Worm (Caenorhabditis elegans) whole organism, late embryonic: ENCODE data around the gene R02D5.7.

Experiments used
- C38D4.7 ChIP-seq: fragments of 200-800 bp; sonication (Bioruptor generic); optimal IDR thresholded peaks from 2 replicates; lab custom pipeline; 2018; ENCODE audit warnings: mild to moderate bottlenecking, missing genetic modification characterization, moderate library complexity, missing compliant biosample characterization
- F13H6.1 ChIP-seq: sonication (generic microtip); optimal IDR thresholded peaks from 2 replicates; lab custom pipeline; 2016; ENCODE audit warnings: missing genetic modification characterization, missing compliant biosample characterization
- K02D7.2 ChIP-seq: sonication (generic microtip); optimal IDR thresholded peaks from 2 replicates; lab custom pipeline; 2017; ENCODE audit warnings: mild to moderate bottlenecking, missing genetic modification characterization, missing compliant biosample characterization
- K09A11.1 ChIP-seq: sonication (generic microtip); optimal IDR thresholded peaks from 2 replicates; lab custom pipeline; 2017; ENCODE audit warnings: antibody characterized with exemption, mild to moderate bottlenecking, missing genetic modification characterization, missing compliant biosample characterization; ENCODE audit not compliant: insufficient read depth
- T23F11.4 ChIP-seq: fragments of 200-800 bp; sonication (Bioruptor generic); optimal IDR thresholded peaks from 2 replicates; lab custom pipeline; 2018; ENCODE audit warnings: mild to moderate bottlenecking, missing genetic modification characterization, missing compliant biosample characterization
- ahr-1 ChIP-seq: sonication (generic microtip); optimal IDR thresholded peaks from 2 replicates; lab custom pipeline; 2016; ENCODE audit warnings: missing genetic modification characterization, missing compliant biosample characterization
- ama-1 ChIP-seq: fragments of 150-350 bp; optimal IDR thresholded peaks from 2 replicates; lab custom pipeline; 2014
- ceh-18 ChIP-seq: sonication (generic microtip); optimal IDR thresholded peaks from 2 replicates; lab custom pipeline; 2016; ENCODE audit warnings: missing genetic modification characterization, missing compliant biosample characterization
- ceh-19 ChIP-seq: fragments of 200-800 bp; sonication (Bioruptor generic); optimal IDR thresholded peaks from 2 replicates; lab custom pipeline; 2018; ENCODE audit warnings: mild to moderate bottlenecking, missing genetic modification characterization, missing compliant biosample characterization
- ceh-24 ChIP-seq: sonication (generic microtip); optimal IDR thresholded peaks from 2 replicates; lab custom pipeline; 2016; ENCODE audit warnings: mild to moderate bottlenecking, missing genetic modification characterization, missing compliant biosample characterization
- ceh-34 ChIP-seq: sonication (generic microtip); optimal IDR thresholded peaks from 2 replicates; lab custom pipeline; 2016; ENCODE audit warnings: mild to moderate bottlenecking, missing genetic modification characterization, missing compliant biosample characterization
- ceh-48 ChIP-seq: sonication (generic microtip); optimal IDR thresholded peaks from 2 replicates; lab custom pipeline; 2016; ENCODE audit warnings: missing genetic modification characterization, inconsistent platforms, missing compliant biosample characterization
- che-1 ChIP-seq: sonication (generic microtip); optimal IDR thresholded peaks from 2 replicates; lab custom pipeline; 2016; ENCODE audit warnings: mild to moderate bottlenecking, missing genetic modification characterization, missing compliant biosample characterization
- dmd-4 ChIP-seq: sonication (generic microtip); optimal IDR thresholded peaks from 2 replicates; lab custom pipeline; 2016; ENCODE audit warnings: borderline replicate concordance, missing genetic modification characterization, missing compliant biosample characterization
- elt-2 ChIP-seq: sonication (generic microtip); optimal IDR thresholded peaks from 2 replicates; lab custom pipeline; 2016; ENCODE audit warnings: missing genetic modification reagents, missing genetic modification characterization, missing compliant biosample characterization
- elt-4 ChIP-seq: sonication (generic microtip); optimal IDR thresholded peaks from 2 replicates; lab custom pipeline; 2016; ENCODE audit warnings: missing genetic modification characterization, missing compliant biosample characterization
- eyg-1 ChIP-seq: sonication (generic microtip); optimal IDR thresholded peaks from 2 replicates; lab custom pipeline; 2016; ENCODE audit warnings: missing genotype, missing genetic modification characterization, missing compliant biosample characterization
- fax-1 ChIP-seq: sonication (generic microtip); optimal IDR thresholded peaks from 2 replicates; lab custom pipeline; 2016; ENCODE audit warnings: missing genotype, missing genetic modification characterization, missing compliant biosample characterization
- gmeb-2 ChIP-seq: sonication (generic microtip); optimal IDR thresholded peaks from 2 replicates; lab custom pipeline; 2016; ENCODE audit warnings: missing genetic modification characterization, inconsistent platforms, missing compliant biosample characterization
- hlh-13 ChIP-seq: fragments of 200-800 bp; sonication (Bioruptor generic); optimal IDR thresholded peaks from 2 replicates; lab custom pipeline; 2018; ENCODE audit warnings: mild to moderate bottlenecking, missing genetic modification characterization, missing compliant biosample characterization
- hlh-6 ChIP-seq: sonication (generic microtip); optimal IDR thresholded peaks from 2 replicates; lab custom pipeline; 2016; ENCODE audit warnings: missing genotype, missing genetic modification characterization, missing compliant biosample characterization
- hlh-8 ChIP-seq: sonication (generic microtip); optimal IDR thresholded peaks from 2 replicates; lab custom pipeline; 2016; ENCODE audit warnings: missing genotype, missing genetic modification characterization, missing compliant biosample characterization
- lin-11 ChIP-seq: fragments of 200-800 bp; sonication (Bioruptor generic); optimal IDR thresholded peaks from 2 replicates; lab custom pipeline; 2018; ENCODE audit warnings: mild to moderate bottlenecking, missing genetic modification characterization, missing compliant biosample characterization
- nfya-1 ChIP-seq: sonication (generic microtip); optimal IDR thresholded peaks from 2 replicates; lab custom pipeline; 2017; ENCODE audit warnings: missing genetic modification characterization, mild to moderate bottlenecking, missing compliant biosample characterization, antibody characterized with exemption, moderate library complexity
- nhr-232 ChIP-seq: sonication (generic microtip); optimal IDR thresholded peaks from 2 replicates; lab custom pipeline; 2016; ENCODE audit warnings: missing genetic modification characterization, missing compliant biosample characterization
- npax-4 ChIP-seq: sonication (generic microtip); optimal IDR thresholded peaks from 2 replicates; lab custom pipeline; 2016; ENCODE audit warnings: missing genetic modification characterization, missing compliant biosample characterization
- pag-3 ChIP-seq: sonication (generic microtip); optimal IDR thresholded peaks from 2 replicates; lab custom pipeline; 2016; ENCODE audit warnings: missing compliant biosample characterization, missing genetic modification characterization, borderline replicate concordance
- pat-9 ChIP-seq: fragments of 200-800 bp; sonication (Bioruptor generic); optimal IDR thresholded peaks from 2 replicates; lab custom pipeline; 2018; ENCODE audit warnings: mild to moderate bottlenecking, missing genetic modification characterization, moderate library complexity, missing compliant biosample characterization
- pha-2 ChIP-seq: sonication (generic microtip); optimal IDR thresholded peaks from 2 replicates; lab custom pipeline; 2017; ENCODE audit warnings: mild to moderate bottlenecking, missing genetic modification characterization, missing compliant biosample characterization
- ref-2 ChIP-seq: sonication (generic microtip); optimal IDR thresholded peaks from 2 replicates; lab custom pipeline; 2016; ENCODE audit warnings: missing genetic modification characterization, missing compliant biosample characterization
- sox-4 ChIP-seq: sonication (generic microtip); optimal IDR thresholded peaks from 2 replicates; lab custom pipeline; 2017; ENCODE audit warnings: mild to moderate bottlenecking, missing genetic modification characterization, inconsistent platforms, missing compliant biosample characterization
- tbx-2 ChIP-seq: sonication (generic microtip); optimal IDR thresholded peaks from 2 replicates; lab custom pipeline; 2016; ENCODE audit warnings: missing genetic modification characterization, missing compliant biosample characterization
- tbx-7 ChIP-seq: sonication (generic microtip); optimal IDR thresholded peaks from 2 replicates; lab custom pipeline; 2016; ENCODE audit warnings: missing genotype, missing genetic modification characterization, missing compliant biosample characterization
- ttx-3 ChIP-seq: sonication (generic microtip); optimal IDR thresholded peaks from 2 replicates; lab custom pipeline; 2016; ENCODE audit warnings: missing genetic modification reagents, missing genetic modification characterization, missing compliant biosample characterization
- unc-42 ChIP-seq: sonication (generic microtip); optimal IDR thresholded peaks from 2 replicates; lab custom pipeline; 2016; ENCODE audit warnings: missing genotype, missing genetic modification characterization, missing compliant biosample characterization
- zip-5 ChIP-seq: sonication (generic microtip); optimal IDR thresholded peaks from 2 replicates; lab custom pipeline; 2016; ENCODE audit warnings: missing genetic modification characterization, missing compliant biosample characterization
- ztf-16 ChIP-seq: sonication (generic microtip); optimal IDR thresholded peaks from 2 replicates; lab custom pipeline; 2017; ENCODE audit warnings: missing genetic modification characterization, missing compliant biosample characterization

Gene R02D5.7

ce11 chrV:14484582-14484981 is 3.3 kb upstream of the R02D5.7 start, which contains the start of gene R02D5.4:
Gene R02D5.4, minus strand, starts transcription at chrV:14484682.
- TF ChIP-seq ama-1 = no peak
- no peak for TF ChIP-seq elt-4 (tag; lab: Kevin White, UChicago)
- TF ChIP-seq nfya-1 = no peak
- TF ChIP-seq ceh-34 (tag; lab: Kevin White, UChicago) = no peak
- no peak for TF ChIP-seq lin-11
- no peak for TF ChIP-seq npax-4 (tag; lab: Kevin White, UChicago)
- no peak for TF ChIP-seq hlh-13 (GFP tag; lab: Kevin White, UChicago)
- TF ChIP-seq hlh-6 (tag; lab: Kevin White, UChicago) = no peak
- no peak for TF ChIP-seq ttx-3 (tag; lab: Kevin White, UChicago)

DNA sequence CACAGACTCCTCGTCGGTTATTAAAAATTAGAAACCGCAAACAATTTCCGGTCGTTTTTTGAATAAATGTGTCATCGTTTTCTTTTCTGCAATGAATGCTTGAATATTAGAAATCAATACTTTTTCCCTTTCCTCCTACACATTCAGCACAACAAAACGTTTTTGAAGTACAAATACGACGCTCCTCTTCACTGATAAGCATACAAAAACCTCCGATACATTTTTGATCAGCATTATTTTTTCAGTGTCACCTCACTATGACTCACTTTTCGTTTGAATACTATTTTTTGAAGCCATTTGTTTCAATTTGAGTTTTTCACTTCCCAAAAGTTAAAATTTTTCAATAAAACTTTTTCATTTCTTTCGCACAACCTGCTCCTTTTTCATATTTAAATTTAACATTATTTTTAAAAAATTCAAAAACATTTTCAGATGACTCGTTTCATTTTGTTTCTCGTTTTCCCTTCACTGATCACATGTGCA is 1.5 kb upstream of the R02D5.7 start, which contains the start of gene R02D5.3:
Gene R02D5.3, plus strand, starts transcription at position 433 of the 483 bp plus-strand sequence.
- TF ChIP-seq hlh-8 (tag; lab: Kevin White, UChicago) (no peak), ztf-16 (tag; lab: Kevin White, UChicago) (no peak), pat-9 (tag; lab: Kevin White, UChicago) (no peak), eyg-1 (tag; lab: Kevin White, UChicago) (no peak), sox-4 (tag; lab: Kevin White, UChicago) (no peak), tbx-2 (no peak), dmd-4 (tag; lab: Kevin White, UChicago) (no peak)

DNA sequence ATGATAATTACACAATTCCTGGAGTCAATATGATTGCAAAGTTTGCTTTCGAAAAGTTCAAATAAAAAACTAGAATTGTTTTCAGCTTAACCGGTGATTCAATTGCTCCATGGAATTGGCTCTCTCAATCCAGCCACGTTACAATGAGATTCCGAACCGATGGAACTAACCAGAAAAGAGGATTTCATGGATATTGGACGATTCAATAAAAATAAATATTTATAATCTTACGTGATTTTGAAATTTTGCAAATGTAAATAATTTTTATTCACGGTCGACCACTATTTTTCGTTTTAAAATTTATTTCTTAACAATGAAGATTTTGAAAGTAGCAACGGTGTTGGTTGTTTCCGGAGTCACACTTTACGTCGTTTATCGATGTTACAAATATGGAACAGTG is 686 bp upstream of the R02D5.7 start, which contains the start of gene R02D5.10:
Gene R02D5.10, plus strand, starts transcription at position 301 of the 400 bp plus-strand sequence.
- TF ChIP-seq ceh-19 (GFP tag; lab: Kevin White, UChicago) (no peak), pha-2 (tag; lab: Kevin White, UChicago) (no peak), K02D7.2 (no peak), eyg-1 (tag; lab: Kevin White, UChicago) (no peak), zip-5 (tag; lab: Kevin White, UChicago) (no peak), fax-1 (tag; lab: Kevin White, UChicago) (no peak), ahr-1 (tag; lab: Kevin White, UChicago) (no peak), T23F11.4 (GFP tag; lab: Kevin White, UChicago) (no peak)

ce11 chrV:14480533-14480932 is 768 bp downstream of the R02D5.7 start:
- TF ChIP-seq che-1 (tag; lab: Kevin White, UChicago) (no peak), elt-2 (tag; lab: Kevin White, UChicago) (no peak), nhr-232 (tag; lab: Kevin White, UChicago) (no peak), K09A11.1 (tag; lab: Kevin White, UChicago) (no peak), ceh-48 (tag; lab: Kevin White, UChicago) (no peak), hlh-13 (GFP tag; lab: Kevin White, UChicago) (no peak), dmd-4 (tag; lab: Kevin White, UChicago) (no peak), C38D4.7 (no peak), tbx-2 (no peak), ceh-18 (no peak), ttx-3 (tag; lab: Kevin White, UChicago) (no peak), pag-3 (tag; lab: Kevin White, UChicago) (no peak)

ce11 chrV:14478979-14479378 is 2.3 kb downstream of the R02D5.7 start, which contains the start of gene clec-55:
Gene clec-55, plus strand, starts transcription at chrV:14479279.
- TF ChIP-seq F13H6.1 (tag; lab: Kevin White, UChicago) (no peak), ref-2 (tag; lab: Kevin White, UChicago) (no peak), gmeb-2 (tag; lab: Kevin White, UChicago) (no peak), ceh-24 (tag; lab: Kevin White, UChicago) (no peak), tbx-7 (no peak), unc-42 (tag; lab: Kevin White, UChicago) (no peak), zip-5 (tag; lab: Kevin White, UChicago) (no peak), sox-4 (tag; lab: Kevin White, UChicago) (no peak), nfya-1 (no peak), tbx-2 (no peak)
